Fruit fly (Drosophila melanogaster) whole organism: ENCODE results near the gene mRpL11.

Source experiments
- CG8478 ChIP-seq: fragments of >200 bp; optimal IDR thresholded peaks from 2 replicates; lab custom pipeline; 2018; ENCODE audit warnings: inconsistent platforms
- Dll ChIP-seq: fragments of >200 bp; optimal IDR thresholded peaks from 2 replicates; lab custom pipeline; 2017
- EcR ChIP-seq, 2 experiments: fragments of >200 bp; optimal IDR thresholded peaks; 2 replicates each; lab custom pipeline; 2017; ENCODE audit warnings: missing biosample characterization in 2 of 2, missing genetic modification characterization in 2 of 2, missing genetic modification reagents in 2 of 2
- pan ChIP-seq: fragments of >200 bp; optimal IDR thresholded peaks from 2 replicates; lab custom pipeline; 2017
- psq ChIP-seq: fragments of >200 bp; optimal IDR thresholded peaks from 2 replicates; lab custom pipeline; 2017
- usp ChIP-seq: fragments of >200 bp; optimal IDR thresholded peaks from 2 replicates; lab custom pipeline; 2017; ENCODE audit warnings: missing biosample characterization, missing genetic modification characterization, mixed read lengths

The mRpL11 gene

DNA sequence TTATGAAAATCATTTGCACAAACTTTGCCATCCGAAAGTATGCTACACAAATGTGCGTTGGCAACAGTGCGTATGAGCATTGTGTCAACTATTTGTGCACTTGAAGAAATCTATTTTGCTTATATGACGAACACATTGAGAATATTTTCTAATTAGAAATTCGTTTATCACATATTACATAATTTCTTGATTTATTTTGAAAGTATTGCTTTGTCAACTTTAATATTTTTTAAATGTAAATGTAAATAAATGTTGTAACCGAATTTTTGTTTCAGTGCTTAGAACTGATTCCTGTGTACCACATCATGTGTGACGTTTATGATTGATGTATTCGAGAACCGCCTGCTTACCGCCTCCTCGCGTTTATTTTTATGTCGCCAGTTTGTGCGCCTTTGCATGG, 30.4 kb downstream of the mRpL11 start:
- no peak for TF ChIP-seq psq (lab: Kevin White, UChicago)
- no peak for TF ChIP-seq EcR (GFP tag; optimal IDR thresholded peaks at IDR 0.05; lab: Kevin White, UChicago)
- no peak for TF ChIP-seq Dll
- TF ChIP-seq CG8478: no peak

DNA sequence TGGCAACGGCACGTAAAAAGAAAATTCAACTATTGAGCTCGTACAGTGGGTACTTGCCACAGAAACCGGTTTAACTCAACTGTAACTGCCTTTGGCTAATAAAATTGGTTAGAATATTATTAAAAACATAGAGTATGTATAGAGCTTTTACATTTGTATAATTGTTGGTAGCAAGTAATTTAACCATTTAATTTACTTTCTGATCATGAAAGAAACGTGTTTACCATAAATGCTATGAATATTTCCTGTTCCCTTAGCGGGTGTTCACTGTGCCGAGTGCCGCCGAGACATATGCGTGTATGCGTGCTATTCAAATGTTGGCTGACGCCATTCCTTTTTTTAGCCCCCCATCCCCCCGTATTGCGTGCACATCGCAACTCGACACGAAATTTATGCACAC, 37.1 kb downstream of the mRpL11 start:
- TF ChIP-seq EcR (GFP tag; optimal IDR thresholded peaks at IDR 0.05; lab: Kevin White, UChicago): no peak
- TF ChIP-seq usp (GFP tag; lab: Kevin White, UChicago): no peak
- TF ChIP-seq CG8478: no peak
- TF ChIP-seq Dll: no peak
- TF ChIP-seq psq (lab: Kevin White, UChicago): no peak
- TF ChIP-seq pan (lab: Kevin White, UChicago): no peak

DNA sequence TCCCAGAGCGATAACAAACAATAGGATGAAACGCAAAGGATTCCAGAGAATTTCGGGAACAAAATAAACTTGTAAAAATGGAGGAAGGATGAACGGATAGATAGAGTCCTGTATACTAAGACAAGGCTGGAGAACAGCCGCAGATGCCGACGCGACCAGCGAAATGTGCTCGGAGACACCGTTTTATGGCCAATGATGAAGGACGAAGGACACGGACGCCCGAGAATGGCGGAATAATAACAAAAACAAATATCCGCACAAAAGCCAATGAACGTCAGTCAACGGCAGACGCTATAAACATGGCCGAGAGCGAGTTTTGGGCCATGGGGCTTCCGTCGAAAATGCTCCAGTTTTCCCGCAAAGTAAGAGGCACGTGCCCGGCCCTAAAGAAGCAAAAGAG, 43.4 kb downstream of the mRpL11 start:
- no peak for TF ChIP-seq psq (lab: Kevin White, UChicago)
- TF ChIP-seq CG8478: no peak
- no peak for TF ChIP-seq Dll
- TF ChIP-seq usp (GFP tag; lab: Kevin White, UChicago): no peak
- TF ChIP-seq EcR (GFP tag; optimal IDR thresholded peaks at IDR 0.05; lab: Kevin White, UChicago): no peak
- no peak for TF ChIP-seq pan (lab: Kevin White, UChicago)

DNA sequence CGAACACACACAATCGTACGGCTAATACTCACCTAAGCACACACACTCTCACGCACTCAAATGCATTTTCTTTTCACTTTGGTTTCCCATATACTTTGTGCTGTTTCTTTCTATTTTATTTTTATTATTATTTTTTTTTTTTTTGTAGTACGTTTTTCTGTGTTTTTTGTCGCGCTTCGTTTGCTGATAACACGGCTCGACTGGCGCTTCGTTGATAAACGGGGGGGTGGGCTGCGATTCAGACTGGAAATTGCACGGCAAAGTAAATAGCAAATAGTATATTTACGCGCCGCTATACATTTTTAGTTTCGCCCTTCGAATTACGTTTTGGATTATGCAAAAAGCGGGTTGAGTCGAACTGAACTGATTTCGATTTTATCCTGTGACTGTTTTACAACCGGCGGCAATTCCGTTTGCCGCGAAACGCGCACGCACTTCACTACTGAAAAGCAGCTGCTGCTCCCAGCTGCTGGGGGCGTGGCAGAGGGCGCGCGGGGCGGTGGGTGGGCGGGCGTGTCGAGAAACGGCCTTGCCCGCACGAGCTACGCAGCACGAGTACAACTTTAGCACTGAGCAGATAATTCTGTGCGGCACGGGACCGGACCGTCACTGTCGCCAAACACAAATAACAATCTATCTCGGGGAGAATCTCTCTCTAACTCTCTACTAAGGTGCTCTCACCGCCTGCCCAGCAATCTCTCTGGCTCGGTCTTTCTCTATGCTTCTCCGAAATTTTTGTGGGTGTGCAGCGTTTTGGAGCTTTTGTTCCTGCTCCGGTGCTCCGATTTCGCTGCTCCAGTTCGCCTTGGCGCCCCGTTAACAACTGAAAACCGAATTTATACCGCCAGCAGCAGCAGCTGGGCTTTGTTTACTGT, 46.1 kb downstream of the mRpL11 start, which contains the start of gene Pde6:
TSS of gene Pde6 (minus strand) at position 825 of the 875 bp plus-strand sequence.
- TF ChIP-seq usp (GFP tag; lab: Kevin White, UChicago): no peak
- no peak for TF ChIP-seq pan (lab: Kevin White, UChicago)
- TF ChIP-seq psq (lab: Kevin White, UChicago): no peak
- TF ChIP-seq EcR (GFP tag; optimal IDR thresholded peaks at IDR 0.05; lab: Kevin White, UChicago): no peak
- no peak for TF ChIP-seq Dll
- no peak for TF ChIP-seq CG8478

DNA sequence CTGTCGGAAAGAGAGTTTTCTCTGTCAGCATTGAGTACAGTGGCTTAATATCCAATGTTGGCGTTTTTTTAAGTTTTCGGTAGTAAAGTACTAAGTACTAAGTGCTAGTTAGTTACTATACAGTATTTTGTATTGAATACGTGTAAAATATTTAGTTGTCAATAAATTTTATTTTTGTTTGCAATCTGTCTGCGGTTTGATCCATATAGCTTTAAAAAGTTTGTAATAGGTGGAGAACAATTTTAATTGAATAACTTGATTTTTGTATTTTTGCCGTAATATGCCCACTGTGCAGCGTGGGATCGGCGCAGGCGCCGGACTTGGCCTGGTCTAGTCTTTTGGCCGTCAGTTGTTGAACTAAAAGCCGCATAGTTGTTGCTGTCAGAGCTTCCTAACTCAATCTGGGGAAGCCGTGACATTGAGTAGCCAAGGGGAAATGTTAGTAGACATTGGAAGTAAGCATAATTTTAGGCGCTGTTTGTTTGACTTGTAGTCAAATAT, 46.8 kb downstream of the mRpL11 start:
- TF ChIP-seq Dll (no peak), psq (lab: Kevin White, UChicago) (no peak)

DNA sequence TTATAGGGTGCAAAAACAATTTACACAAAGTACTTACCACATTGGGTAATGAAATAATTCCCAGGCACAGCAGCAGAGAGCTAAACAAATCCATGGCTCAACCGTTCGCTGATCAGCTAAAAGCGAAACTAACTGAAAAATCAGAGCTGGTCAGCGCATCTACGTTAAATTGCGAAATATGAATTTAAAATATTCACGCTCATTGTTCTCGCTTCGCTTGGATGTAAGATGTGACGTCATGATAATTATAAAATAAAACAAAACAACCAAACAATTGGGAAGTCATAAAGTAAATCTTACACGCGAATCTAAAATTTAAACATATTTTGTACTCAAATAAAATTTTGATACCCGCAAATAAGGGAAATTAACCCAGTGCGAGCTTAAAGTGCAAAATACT, 48.3 kb downstream of the mRpL11 start, which contains the start of gene CG14854:
TSS of gene CG14854 (minus strand) at position 101 of the 400 bp plus-strand sequence.
- no peak for TF ChIP-seq usp (GFP tag; lab: Kevin White, UChicago)
- TF ChIP-seq pan (lab: Kevin White, UChicago): no peak
- no peak for TF ChIP-seq Dll
- no peak for TF ChIP-seq psq (lab: Kevin White, UChicago)
- TF ChIP-seq EcR (GFP tag; optimal IDR thresholded peaks at IDR 0.05; lab: Kevin White, UChicago): no peak
- TF ChIP-seq CG8478: no peak

- no peak for TF ChIP-seq pan (lab: Kevin White, UChicago)
- no peak for TF ChIP-seq psq (lab: Kevin White, UChicago)
Observed at dm6 chr3R:14560635-14561034, 49.0 kb downstream of the mRpL11 start, which contains the start of gene Jig. Gene Jig, plus strand, starts transcription at chr3R:14560935.

- TF ChIP-seq CG8478: no peak
- TF ChIP-seq EcR (GFP tag; optimal IDR thresholded peaks at IDR 0.05; lab: Kevin White, UChicago): no peak
- TF ChIP-seq pan (lab: Kevin White, UChicago): no peak
- TF ChIP-seq usp (GFP tag; lab: Kevin White, UChicago): no peak
- no peak for TF ChIP-seq Dll
- no peak for TF ChIP-seq psq (lab: Kevin White, UChicago)
Observed at dm6 chr3R:14562040-14562439, 50.4 kb downstream of the mRpL11 start, which contains the start of gene CG14851. Gene CG14851, plus strand, starts transcription at chr3R:14562340.
